Fruit fly (Drosophila melanogaster) whole organism, prepupa: ENCODE measurements around the gene CG9107.

ENCODE experiments used
- CG10669 ChIP-seq: fragments of 200-800 bp; sonication (Bioruptor generic); optimal IDR thresholded peaks from 3 replicates; lab custom pipeline; 2018; ENCODE audit warnings: missing biosample characterization, mild to moderate bottlenecking, missing genetic modification characterization, moderate library complexity
- CG11762 ChIP-seq: fragments of 200-800 bp; sonication (Bioruptor generic); optimal IDR thresholded peaks from 3 replicates; lab custom pipeline; 2016; ENCODE audit warnings: missing biosample characterization, missing genetic modification characterization; ENCODE audit not compliant: insufficient read depth
- CG15336 ChIP-seq: fragments of 200-800 bp; sonication (Bioruptor generic); IDR thresholded peaks from 2 replicates; pipeline ENCODE4 v1.3.6; 2022; ENCODE audit warnings: missing biosample characterization, missing genetic modification characterization
- CG1621 ChIP-seq: fragments of 200-800 bp; sonication (Bioruptor generic); optimal IDR thresholded peaks from 3 replicates; lab custom pipeline; 2018; ENCODE audit warnings: missing biosample characterization, mild to moderate bottlenecking, missing genetic modification characterization
- CG16779 ChIP-seq: fragments of 200-800 bp; sonication (Bioruptor generic); optimal IDR thresholded peaks from 3 replicates; lab custom pipeline; 2017; ENCODE audit warnings: missing biosample characterization, mild to moderate bottlenecking, missing genetic modification characterization
- CG3032 ChIP-seq: fragments of 200-800 bp; optimal IDR thresholded peaks from 2 replicates; lab custom pipeline; 2019; ENCODE audit warnings: missing biosample characterization, mild to moderate bottlenecking, missing genetic modification characterization, moderate library complexity
- CG31627 ChIP-seq: fragments of 200-800 bp; sonication (Bioruptor generic); optimal IDR thresholded peaks from 3 replicates; lab custom pipeline; 2016; ENCODE audit warnings: missing biosample characterization, missing genetic modification characterization
- CG32006 ChIP-seq: fragments of 200-800 bp; sonication (Bioruptor generic); optimal IDR thresholded peaks from 3 replicates; lab custom pipeline; 2017; ENCODE audit warnings: missing biosample characterization, mild to moderate bottlenecking, missing genetic modification characterization
- CG34406 ChIP-seq: fragments of 200-800 bp; sonication (Bioruptor generic); optimal IDR thresholded peaks from 3 replicates; lab custom pipeline; 2016; ENCODE audit warnings: missing biosample characterization, missing genetic modification characterization
- CG3919 ChIP-seq: fragments of 200-800 bp; sonication (Bioruptor generic); optimal IDR thresholded peaks from 3 replicates; lab custom pipeline; 2016; ENCODE audit warnings: missing biosample characterization, missing genetic modification characterization
- CG4318 ChIP-seq: fragments of 200-800 bp; sonication (Bioruptor generic); optimal IDR thresholded peaks from 3 replicates; lab custom pipeline; 2017; ENCODE audit warnings: missing biosample characterization, mild to moderate bottlenecking, missing genetic modification characterization
- CG6163 ChIP-seq: fragments of 200-800 bp; sonication (Bioruptor generic); IDR thresholded peaks from 3 replicates; pipeline ENCODE4 v1.3.6; 2022; ENCODE audit warnings: missing biosample characterization, missing genetic modification characterization
- CG6276 ChIP-seq: fragments of 200-800 bp; sonication (Bioruptor generic); optimal IDR thresholded peaks from 2 replicates; lab custom pipeline; 2017; ENCODE audit warnings: missing biosample characterization, mild to moderate bottlenecking, missing genetic modification characterization
- CG6808 ChIP-seq: fragments of 200-800 bp; sonication (Bioruptor generic); optimal IDR thresholded peaks from 3 replicates; lab custom pipeline; 2017; ENCODE audit warnings: missing biosample characterization, missing genetic modification characterization, mild to moderate bottlenecking, moderate library complexity, missing genetic modification reagents
- CG6854 ChIP-seq: fragments of 200-800 bp; sonication (Bioruptor generic); optimal IDR thresholded peaks from 2 replicates; lab custom pipeline; 2017; ENCODE audit warnings: missing biosample characterization, mild to moderate bottlenecking, missing genetic modification characterization
- CG7368 ChIP-seq: fragments of 200-800 bp; sonication (Bioruptor generic); optimal IDR thresholded peaks from 3 replicates; lab custom pipeline; 2016; ENCODE audit warnings: missing biosample characterization, missing genetic modification characterization
- CG8119 ChIP-seq: fragments of 200-800 bp; sonication (Bioruptor generic); IDR thresholded peaks from 3 replicates; pipeline ENCODE4 v1.3.6; 2022; ENCODE audit warnings: missing biosample characterization, missing genetic modification characterization
- Eip75B ChIP-seq: fragments of 200-800 bp; sonication (Bioruptor generic); optimal IDR thresholded peaks from 3 replicates; lab custom pipeline; 2016; ENCODE audit warnings: missing biosample characterization, missing genetic modification characterization
- Eip78C ChIP-seq: fragments of 200-800 bp; sonication (Bioruptor generic); peaks from one replicate; lab custom pipeline; 2016; ENCODE audit warnings: missing biosample characterization, missing genetic modification characterization
- Ets96B ChIP-seq: fragments of 200-800 bp; optimal IDR thresholded peaks from 2 replicates; lab custom pipeline; 2019; ENCODE audit warnings: missing biosample characterization, mild to moderate bottlenecking, missing genetic modification characterization, moderate library complexity
- Hr39 ChIP-seq: fragments of 200-800 bp; sonication (Bioruptor generic); optimal IDR thresholded peaks from 2 replicates; lab custom pipeline; 2016; ENCODE audit warnings: missing biosample characterization, missing genetic modification characterization
- Hr4 ChIP-seq: fragments of 200-800 bp; sonication (Bioruptor generic); optimal IDR thresholded peaks from 3 replicates; lab custom pipeline; 2016; ENCODE audit warnings: missing biosample characterization, missing genetic modification characterization
- OdsH ChIP-seq: fragments of 200-800 bp; sonication (Bioruptor generic); optimal IDR thresholded peaks from 3 replicates; lab custom pipeline; 2016; ENCODE audit warnings: missing biosample characterization, missing genetic modification characterization
- Sox102F ChIP-seq: fragments of 200-800 bp; sonication (Bioruptor generic); optimal IDR thresholded peaks from 2 replicates; lab custom pipeline; 2016; ENCODE audit warnings: missing biosample characterization, mild to moderate bottlenecking, missing genetic modification characterization
- Sox14 ChIP-seq: fragments of 200-800 bp; sonication (Bioruptor generic); optimal IDR thresholded peaks from 3 replicates; lab custom pipeline; 2016; ENCODE audit warnings: missing biosample characterization, missing genetic modification characterization
- achi ChIP-seq: fragments of 200-800 bp; sonication (Bioruptor generic); optimal IDR thresholded peaks from 3 replicates; lab custom pipeline; 2016; ENCODE audit warnings: missing biosample characterization, missing genetic modification characterization
- acj6 ChIP-seq: fragments of 200-800 bp; sonication (Bioruptor generic); optimal IDR thresholded peaks from 3 replicates; lab custom pipeline; 2016; ENCODE audit warnings: missing biosample characterization, missing genetic modification characterization
- cyc ChIP-seq: fragments of 200-800 bp; sonication (Bioruptor generic); optimal IDR thresholded peaks from 3 replicates; lab custom pipeline; 2016; ENCODE audit warnings: missing biosample characterization, missing genetic modification characterization
- eg ChIP-seq: fragments of 200-800 bp; sonication (Bioruptor generic); IDR thresholded peaks from 3 replicates; pipeline ENCODE4 v1.3.6; 2022; ENCODE audit warnings: missing biosample characterization, missing genetic modification characterization
- fkh ChIP-seq: fragments of 200-800 bp; sonication (Bioruptor generic); optimal IDR thresholded peaks from 3 replicates; lab custom pipeline; 2017; ENCODE audit warnings: missing biosample characterization, mild to moderate bottlenecking, missing genetic modification characterization, moderate library complexity
- lz ChIP-seq: fragments of 200-800 bp; sonication (Bioruptor generic); optimal IDR thresholded peaks from 3 replicates; lab custom pipeline; 2016; ENCODE audit warnings: missing biosample characterization, missing genetic modification characterization
- net ChIP-seq: fragments of 200-800 bp; sonication (Bioruptor generic); optimal IDR thresholded peaks from 3 replicates; lab custom pipeline; 2016; ENCODE audit warnings: missing biosample characterization, missing genetic modification characterization
- salr ChIP-seq, 2 experiments: fragments of 200-800 bp; sonication (Bioruptor generic); optimal IDR thresholded peaks; 3 replicates each; lab custom pipeline; 2016 to 2018; ENCODE audit warnings: missing biosample characterization in 2 of 2, missing genetic modification characterization in 2 of 2, mild to moderate bottlenecking in 1 of 2
- spab ChIP-seq: fragments of 200-800 bp; sonication (Bioruptor generic); optimal IDR thresholded peaks from 2 replicates; lab custom pipeline; 2017; ENCODE audit warnings: missing biosample characterization, mild to moderate bottlenecking, missing genetic modification characterization, missing genetic modification reagents
- ss ChIP-seq, 2 experiments: fragments of 200-800 bp; sonication (Bioruptor generic); optimal IDR thresholded peaks; 2 replicates in 1 of 2; 3 replicates in 1 of 2; lab custom pipeline; 2017 to 2018; ENCODE audit warnings: mild to moderate bottlenecking in 2 of 2, missing biosample characterization in 2 of 2, missing genetic modification characterization in 2 of 2, moderate library complexity in 1 of 2
- svp ChIP-seq: fragments of 200-800 bp; sonication (Bioruptor generic); peaks from one replicate; lab custom pipeline; 2016; ENCODE audit warnings: missing biosample characterization, missing genetic modification characterization
- topi ChIP-seq: fragments of 200-800 bp; sonication (Bioruptor generic); optimal IDR thresholded peaks from 3 replicates; lab custom pipeline; 2016; ENCODE audit warnings: missing biosample characterization, missing genetic modification characterization
- vri ChIP-seq: fragments of 200-800 bp; sonication (Bioruptor generic); optimal IDR thresholded peaks from 3 replicates; lab custom pipeline; 2016; ENCODE audit warnings: missing biosample characterization, mild to moderate bottlenecking, missing genetic modification characterization

The CG9107 gene

dm6 chr2L:5982334-5982987 is 41.9 kb downstream of the CG9107 start (continued):
- TF ChIP-seq CG1621 (tag; lab: Kevin White, UChicago) (peak; percentile 88), CG16779 (tag; lab: Kevin White, UChicago) (peak; percentile 24), Eip75B (GFP tag; lab: Kevin White, UChicago) (peak; percentile 48), CG31627 (GFP tag; lab: Kevin White, UChicago) (no peak), Sox102F (no peak), Hr39 (GFP tag; lab: Kevin White, UChicago) (peak; percentile 21), Ets96B (peak; percentile 29), cyc (GFP tag; lab: Kevin White, UChicago) (peak; percentile 34), acj6 (GFP tag; lab: Kevin White, UChicago) (no peak), topi (GFP tag; lab: Kevin White, UChicago) (peak; percentile 35), OdsH (GFP tag; lab: Kevin White, UChicago) (peak; percentile 23), Sox14 (GFP tag; lab: Kevin White, UChicago) (peak; percentile 51), CG3032 (no peak), eg (GFP tag; lab: Robert Waterston, UW) (no peak), CG6276 (GFP tag; lab: Kevin White, UChicago) (no peak), svp (peak; percentile 92), net (GFP tag; lab: Kevin White, UChicago) (peak; percentile 32), CG34406 (GFP tag; lab: Kevin White, UChicago) (no peak), CG7368 (peak; percentile 23), CG15336 (GFP tag; lab: Robert Waterston, UW) (no peak), fkh (GFP tag; lab: Kevin White, UChicago) (peak; percentile 72), CG11762 (GFP tag; lab: Kevin White, UChicago) (no peak), CG8119 (GFP tag; lab: Robert Waterston, UW) (no peak), CG32006 (GFP tag; lab: Kevin White, UChicago) (peak; percentile 16), spab (GFP tag; lab: Kevin White, UChicago) (no peak), CG6854 (GFP tag; lab: Kevin White, UChicago) (peak; percentile 50), ss (GFP tag; optimal IDR thresholded peaks at IDR 0.05; lab: Kevin White, UChicago) (peak; percentile 14 to 57), salr (GFP tag; optimal IDR thresholded peaks at IDR 0.05; lab: Kevin White, UChicago) (peak in 1 of 2 experiments; percentile 16), CG6163 (no peak)

- TF ChIP-seq Hr4: no peak
- TF ChIP-seq CG10669 (GFP tag; lab: Kevin White, UChicago): no peak
- no peak for TF ChIP-seq CG4318
- TF ChIP-seq topi (GFP tag; lab: Kevin White, UChicago): peak; percentile 8
- TF ChIP-seq svp: peak; percentile 43
- TF ChIP-seq achi: peak; percentile 35
- TF ChIP-seq CG16779 (tag; lab: Kevin White, UChicago): peak; percentile 49
- TF ChIP-seq CG3032: peak; percentile 24
- peak; percentile 64 for TF ChIP-seq Eip78C
- peak; percentile 0 for TF ChIP-seq CG31627 (GFP tag; lab: Kevin White, UChicago)
- TF ChIP-seq fkh (GFP tag; lab: Kevin White, UChicago): peak; percentile 93
- TF ChIP-seq lz (GFP tag; lab: Kevin White, UChicago): peak; percentile 1
- TF ChIP-seq salr (GFP tag; optimal IDR thresholded peaks at IDR 0.05; lab: Kevin White, UChicago): peak in 1 of 2 experiments; percentile 7
- peak; percentile 15 for TF ChIP-seq CG3919 (GFP tag; lab: Kevin White, UChicago)
- no peak for TF ChIP-seq CG32006 (GFP tag; lab: Kevin White, UChicago)
- TF ChIP-seq vri (GFP tag; lab: Kevin White, UChicago): no peak
- peak; percentile 28 for TF ChIP-seq CG6808 (GFP tag; lab: Kevin White, UChicago)
- peak in 1 of 2 experiments; percentile 12 for TF ChIP-seq ss (GFP tag; optimal IDR thresholded peaks at IDR 0.05; lab: Kevin White, UChicago)
These were observed 42.7 kb downstream of the CG9107 start, which contains the start of gene eIF4A for dm6 chr2L:5981433-5982333. TSS of gene eIF4A (plus strand) at chr2L:5981764.
